Fruit fly (Drosophila melanogaster) whole organism, embryonic: ENCODE measurements around the gene pyx.
A peak's percentile ranks its signal among the peaks of the same experiment; 100 is the strongest.

Experiments
- Atf-2 ChIP-seq: fragments of 200-800 bp; sonication (Bioruptor generic); optimal IDR thresholded peaks from 2 replicates; lab custom pipeline; 2016; ENCODE audit warnings: missing biosample characterization, missing genetic modification characterization
- B-H1 ChIP-seq: fragments of 200-800 bp; sonication (Bioruptor generic); IDR thresholded peaks from 3 replicates; pipeline ENCODE4 v1.3.6; 2022; ENCODE audit warnings: missing biosample characterization, missing genetic modification characterization
- BEAF-32 ChIP-seq: fragments of 200-800 bp; sonication (Bioruptor generic); optimal IDR thresholded peaks from 3 replicates; lab custom pipeline; 2017; ENCODE audit warnings: missing biosample characterization, missing genetic modification characterization, mild to moderate bottlenecking, moderate library complexity, missing genetic modification reagents
- CG10654 ChIP-seq: fragments of 200-800 bp; sonication (Bioruptor generic); optimal IDR thresholded peaks from 2 replicates; lab custom pipeline; 2016; ENCODE audit warnings: missing biosample characterization, missing genetic modification characterization
- CG11093 ChIP-seq: fragments of 200-800 bp; sonication (Bioruptor generic); IDR thresholded peaks from 3 replicates; pipeline ENCODE4 v1.3.6; 2022; ENCODE audit warnings: missing biosample characterization, missing genetic modification characterization
- CG12104 ChIP-seq: fragments of 200-800 bp; sonication (Bioruptor generic); optimal IDR thresholded peaks from 3 replicates; lab custom pipeline; 2016; ENCODE audit warnings: missing biosample characterization, missing genetic modification characterization
- CG12299 ChIP-seq: fragments of 200-800 bp; sonication (Bioruptor generic); optimal IDR thresholded peaks from 2 replicates; lab custom pipeline; 2018; ENCODE audit warnings: missing biosample characterization, mild to moderate bottlenecking, missing genetic modification characterization
- CG12769 ChIP-seq: fragments of 200-800 bp; sonication (Bioruptor generic); optimal IDR thresholded peaks from 2 replicates; lab custom pipeline; 2019; ENCODE audit warnings: missing biosample characterization, mild to moderate bottlenecking, missing genetic modification characterization, moderate library complexity
- CG16779 ChIP-seq: fragments of 200-800 bp; sonication (Bioruptor generic); IDR thresholded peaks from 2 replicates; pipeline ENCODE4 v1.3.6; 2022; ENCODE audit warnings: missing biosample characterization, missing genetic modification characterization
- CG16813 ChIP-seq: fragments of 200-800 bp; sonication (Bioruptor generic); IDR thresholded peaks from 3 replicates; pipeline ENCODE4 v1.3.6; 2022; ENCODE audit warnings: missing biosample characterization, missing genetic modification characterization; ENCODE audit not compliant: partially characterized antibody
- CG16815 ChIP-seq: fragments of 200-800 bp; sonication (Bioruptor generic); optimal IDR thresholded peaks from 3 replicates; lab custom pipeline; 2017; ENCODE audit warnings: missing biosample characterization, mild to moderate bottlenecking, missing genetic modification characterization
- CG17361 ChIP-seq: fragments of 200-800 bp; sonication (Bioruptor generic); IDR thresholded peaks from 3 replicates; pipeline ENCODE4 v1.3.6; 2022; ENCODE audit warnings: missing biosample characterization, missing genetic modification characterization
- CG18476 ChIP-seq: fragments of 200-800 bp; sonication (Bioruptor generic); optimal IDR thresholded peaks from 2 replicates; lab custom pipeline; 2016; ENCODE audit warnings: missing biosample characterization, mild to moderate bottlenecking, missing genetic modification characterization
- CG2875 ChIP-seq: fragments of 200-800 bp; sonication (Bioruptor generic); optimal IDR thresholded peaks from 2 replicates; lab custom pipeline; 2017; ENCODE audit warnings: missing biosample characterization, mild to moderate bottlenecking, missing genetic modification characterization, missing genetic modification reagents
- CG2889 ChIP-seq: fragments of 200-800 bp; sonication (Bioruptor generic); IDR thresholded peaks from 3 replicates; pipeline ENCODE4 v1.3.6; 2022; ENCODE audit warnings: missing biosample characterization, missing genetic modification characterization
- CG3065 ChIP-seq: fragments of 200-800 bp; sonication (Bioruptor generic); optimal IDR thresholded peaks from 2 replicates; lab custom pipeline; 2016; ENCODE audit warnings: missing biosample characterization, missing genetic modification characterization
- CG34376 ChIP-seq: fragments of 200-800 bp; sonication (Bioruptor generic); optimal IDR thresholded peaks from 2 replicates; lab custom pipeline; 2018; ENCODE audit warnings: missing biosample characterization, mild to moderate bottlenecking, missing genetic modification characterization
- CG3838 ChIP-seq: fragments of 200-800 bp; sonication (Bioruptor generic); optimal IDR thresholded peaks from 3 replicates; lab custom pipeline; 2016; ENCODE audit warnings: missing biosample characterization, missing genetic modification characterization
- CG42726 ChIP-seq: fragments of 200-800 bp; sonication (Bioruptor generic); IDR thresholded peaks from 2 replicates; pipeline ENCODE4 v1.3.6; 2022; ENCODE audit warnings: missing biosample characterization, missing genetic modification characterization; ENCODE audit not compliant: partially characterized antibody
- CG7556 ChIP-seq: fragments of 200-800 bp; sonication (Bioruptor generic); optimal IDR thresholded peaks from 2 replicates; lab custom pipeline; 2017; ENCODE audit warnings: missing biosample characterization, mild to moderate bottlenecking, missing genetic modification characterization
- CG8089 ChIP-seq: fragments of 200-800 bp; sonication (Bioruptor generic); optimal IDR thresholded peaks from 3 replicates; lab custom pipeline; 2016; ENCODE audit warnings: missing biosample characterization, missing genetic modification characterization
- Dad ChIP-seq: fragments of 200-800 bp; sonication (Bioruptor generic); optimal IDR thresholded peaks from 3 replicates; lab custom pipeline; 2016; ENCODE audit warnings: missing biosample characterization, missing genetic modification characterization
- Ets65A ChIP-seq: fragments of 200-800 bp; sonication (Bioruptor generic); peaks from one replicate; lab custom pipeline; 2016; ENCODE audit warnings: missing biosample characterization, missing genetic modification characterization
- Fer2 ChIP-seq: fragments of 200-800 bp; sonication (Bioruptor generic); optimal IDR thresholded peaks from 2 replicates; lab custom pipeline; 2018; ENCODE audit warnings: missing biosample characterization, mild to moderate bottlenecking, missing genetic modification characterization, moderate library complexity
- NC2α ChIP-seq: fragments of 200-800 bp; sonication (Bioruptor generic); optimal IDR thresholded peaks from 2 replicates; lab custom pipeline; 2016; ENCODE audit warnings: missing biosample characterization, missing genetic modification characterization
- Nf-YA ChIP-seq: fragments of 200-800 bp; sonication (Bioruptor generic); IDR thresholded peaks from 2 replicates; pipeline ENCODE4 v1.3.6; 2022; ENCODE audit warnings: missing biosample characterization, missing genetic modification characterization
- NfI ChIP-seq: fragments of 200-800 bp; sonication (Bioruptor generic); optimal IDR thresholded peaks from 3 replicates; lab custom pipeline; 2018; ENCODE audit warnings: missing biosample characterization, mild to moderate bottlenecking, missing genetic modification characterization, moderate library complexity
- PHDP ChIP-seq: fragments of 200-800 bp; sonication (Bioruptor generic); optimal IDR thresholded peaks from 3 replicates; lab custom pipeline; 2018; ENCODE audit warnings: missing biosample characterization, mild to moderate bottlenecking, missing genetic modification characterization, moderate library complexity
- Pdp1 ChIP-seq, 2 experiments: fragments of 200-800 bp; sonication (Bioruptor generic); optimal IDR thresholded peaks; 3 replicates each; lab custom pipeline; 2016; ENCODE audit warnings: missing biosample characterization in 2 of 2, missing genetic modification characterization in 2 of 2, mild to moderate bottlenecking in 1 of 2, moderate library complexity in 1 of 2
- Rx ChIP-seq: fragments of 200-800 bp; sonication (Bioruptor generic); IDR thresholded peaks from 2 replicates; pipeline ENCODE4 v1.3.6; 2022; ENCODE audit warnings: missing biosample characterization, missing genetic modification characterization
- Sin3A ChIP-seq: fragments of >200 bp; optimal IDR thresholded peaks from 2 replicates; lab custom pipeline; 2018
- Trl ChIP-seq, 3 experiments: fragments of >200 bp in 2 of 3; fragments of 200-800 bp in 1 of 3; sonication (Bioruptor generic) in 1 of 3; optimal IDR thresholded peaks; 2 replicates in 1 of 3; 3 replicates in 2 of 3; lab custom pipeline; 2016 to 2017; ENCODE audit warnings: missing biosample characterization in 1 of 3, missing genetic modification characterization in 1 of 3
- aop ChIP-seq: fragments of 200-800 bp; sonication (Bioruptor generic); IDR thresholded peaks from 2 replicates; pipeline ENCODE4 v1.3.6; 2022; ENCODE audit warnings: missing biosample characterization, missing genetic modification characterization
- bbx ChIP-seq: fragments of 200-800 bp; sonication (Bioruptor generic); IDR thresholded peaks from 2 replicates; pipeline ENCODE4 v1.3.6; 2022; ENCODE audit warnings: missing biosample characterization, missing genetic modification characterization; ENCODE audit not compliant: partially characterized antibody
- ci ChIP-seq: fragments of 200-800 bp; sonication (Bioruptor generic); IDR thresholded peaks from 3 replicates; pipeline ENCODE4 v1.3.6; 2022; ENCODE audit warnings: missing biosample characterization, missing genetic modification characterization
- dpn ChIP-seq, 2 experiments: fragments of 200-800 bp; sonication (Bioruptor generic); optimal IDR thresholded peaks; 3 replicates each; lab custom pipeline; 2016; ENCODE audit warnings: missing biosample characterization in 2 of 2, missing genetic modification characterization in 2 of 2
- lov ChIP-seq, 2 experiments: fragments of 200-800 bp in 1 of 2; fragments of >200 bp in 1 of 2; sonication (Bioruptor generic) in 1 of 2; IDR thresholded peaks in 1 of 2; optimal IDR thresholded peaks in 1 of 2; 2 replicates in 1 of 2; 3 replicates in 1 of 2; pipeline versions ENCODE4 v1.3.6 to Lab custom; 2017 to 2022; ENCODE audit warnings: missing biosample characterization in 1 of 2, missing genetic modification characterization in 1 of 2
- luna ChIP-seq: fragments of 200-800 bp; sonication (Bioruptor generic); optimal IDR thresholded peaks from 2 replicates; lab custom pipeline; 2016; ENCODE audit warnings: missing biosample characterization, missing genetic modification characterization
- p53 ChIP-seq: fragments of 200-800 bp; sonication (Bioruptor generic); optimal IDR thresholded peaks from 2 replicates; lab custom pipeline; 2016; ENCODE audit warnings: missing biosample characterization, missing genetic modification characterization
- pfk ChIP-seq: fragments of 200-800 bp; sonication (Bioruptor generic); optimal IDR thresholded peaks from 2 replicates; lab custom pipeline; 2018; ENCODE audit warnings: missing biosample characterization, mild to moderate bottlenecking, missing genetic modification characterization, moderate library complexity
- pita ChIP-seq: fragments of 200-800 bp; sonication (Bioruptor generic); optimal IDR thresholded peaks from 2 replicates; lab custom pipeline; 2017; ENCODE audit warnings: missing biosample characterization, mild to moderate bottlenecking, missing genetic modification characterization
- prd ChIP-seq, 3 experiments: fragments of >200 bp in 2 of 3; fragments of 200-800 bp in 1 of 3; sonication (Bioruptor generic) in 1 of 3; optimal IDR thresholded peaks in 2 of 3; IDR thresholded peaks in 1 of 3; 2 replicates in 2 of 3; 3 replicates in 1 of 3; pipeline versions ENCODE4 v1.3.6 to Lab custom; 2017 to 2022; ENCODE audit warnings: missing biosample characterization in 1 of 3, missing genetic modification characterization in 1 of 3
- seq ChIP-seq: fragments of 200-800 bp; sonication (Bioruptor generic); IDR thresholded peaks from 2 replicates; pipeline ENCODE4 v1.3.6; 2022; ENCODE audit warnings: missing biosample characterization, missing genetic modification characterization
- tio ChIP-seq: fragments of 200-800 bp; sonication (Bioruptor generic); optimal IDR thresholded peaks from 2 replicates; lab custom pipeline; 2017; ENCODE audit warnings: missing biosample characterization, missing genetic modification characterization, inconsistent platforms
- tna ChIP-seq: fragments of 200-800 bp; sonication (Bioruptor generic); IDR thresholded peaks from 2 replicates; pipeline ENCODE4 v1.3.6; 2022; ENCODE audit warnings: missing biosample characterization, missing genetic modification characterization; ENCODE audit not compliant: partially characterized antibody
- trh ChIP-seq: fragments of 200-800 bp; sonication (Bioruptor generic); optimal IDR thresholded peaks from 2 replicates; lab custom pipeline; 2016; ENCODE audit warnings: missing biosample characterization, missing genetic modification characterization
- zen ChIP-seq: fragments of 200-800 bp; sonication (Bioruptor generic); optimal IDR thresholded peaks from 3 replicates; lab custom pipeline; 2018; ENCODE audit warnings: missing biosample characterization, mild to moderate bottlenecking, missing genetic modification characterization, moderate library complexity

Gene pyx

dm6 chr3L:199050-199745 is 23.7 kb downstream of the pyx start (continued):
- peak; percentile 78; the same call in 1 of the 2 replicates for TF ChIP-seq CG42726 (GFP tag; lab: Robert Waterston, UW)
- TF ChIP-seq NfI (GFP tag; lab: Kevin White, UChicago), result no peak
- peak; percentile 42 for TF ChIP-seq Dad (GFP tag; lab: Kevin White, UChicago)
- TF ChIP-seq Sin3A, result peak; percentile 44
- no peak for TF ChIP-seq CG7556 (GFP tag; lab: Kevin White, UChicago)
- TF ChIP-seq CG18476 (GFP tag; lab: Kevin White, UChicago), result no peak
- no peak for TF ChIP-seq Pdp1 (GFP tag; optimal IDR thresholded peaks at IDR 0.05; lab: Kevin White, UChicago)
- no peak for TF ChIP-seq Fer2
- peak; percentile 1 for TF ChIP-seq Atf-2
- TF ChIP-seq CG2889, result no peak
- no peak for TF ChIP-seq CG8089 (GFP tag; lab: Kevin White, UChicago)
- TF ChIP-seq pfk (GFP tag; lab: Kevin White, UChicago), result no peak
- TF ChIP-seq bbx (GFP tag; lab: Robert Waterston, UW), result peak; percentile 60
- no peak for TF ChIP-seq prd (optimal IDR thresholded peaks at IDR 0.05; lab: Kevin White, UChicago)
- no peak for TF ChIP-seq prd (GFP tag; IDR thresholded peaks at IDR 0.05; lab: Robert Waterston, UW)
- TF ChIP-seq CG3065 (GFP tag; lab: Kevin White, UChicago), result no peak
- no peak for TF ChIP-seq trh (GFP tag; lab: Kevin White, UChicago)
- TF ChIP-seq Ets65A, result peak; percentile 52
- peak; percentile 31; the same call in 2 of the 3 replicates for TF ChIP-seq CG16813
- no peak for TF ChIP-seq Trl (optimal IDR thresholded peaks at IDR 0.05; lab: Kevin White, UChicago)
- TF ChIP-seq Trl (GFP tag; optimal IDR thresholded peaks at IDR 0.05; lab: Kevin White, UChicago), result peak; percentile 36

dm6 chr3L:184251-184650 is 38.6 kb downstream of the pyx start, which contains the start of the genes CG34140, Mkp and Mtch:
CG34140 (minus strand) TSS chr3L:184424.
Mkp (minus strand) TSS chr3L:184540.
Mtch (plus strand) TSS chr3L:184626.
- TF ChIP-seq tio (GFP tag; lab: Kevin White, UChicago), result no peak
- TF ChIP-seq CG17361 (GFP tag; lab: Robert Waterston, UW), result no peak; the same call in 1 of the 3 replicates
- TF ChIP-seq CG16815 (GFP tag; lab: Kevin White, UChicago), result peak; percentile 72
- no peak for TF ChIP-seq lov (optimal IDR thresholded peaks at IDR 0.05; lab: Kevin White, UChicago)
- peak; percentile 65; the same call in 1 of the 3 replicates for TF ChIP-seq lov (GFP tag; IDR thresholded peaks at IDR 0.05; lab: Robert Waterston, UW)
- TF ChIP-seq PHDP (tag; lab: Kevin White, UChicago), result no peak
- 0 out of 2 replicates have a peak, but pooled peaks have one; percentile 59 for TF ChIP-seq CG42726 (GFP tag; lab: Robert Waterston, UW)
- peak; percentile 48; the same call in 1 of the 2 replicates for TF ChIP-seq seq (GFP tag; lab: Robert Waterston, UW)
- TF ChIP-seq CG3838, result peak; percentile 63
- peak; percentile 33; the same call in 1 of the 3 replicates for TF ChIP-seq CG11093 (GFP tag; lab: Robert Waterston, UW)
- TF ChIP-seq zen, result peak; percentile 78
- TF ChIP-seq dpn (GFP tag; optimal IDR thresholded peaks at IDR 0.05; lab: Kevin White, UChicago), result peak; percentile 91
- TF ChIP-seq ci (GFP tag; lab: Robert Waterston, UW), result peak; percentile 75
- TF ChIP-seq pita (GFP tag; lab: Kevin White, UChicago), result no peak
- TF ChIP-seq CG2875 (GFP tag; lab: Kevin White, UChicago), result no peak
- TF ChIP-seq CG16779 (GFP tag; lab: Robert Waterston, UW), result peak; percentile 46; the same call in 1 of the 2 replicates
- TF ChIP-seq Rx (GFP tag; lab: Robert Waterston, UW), result peak; percentile 76
- no peak; the same call in 2 of the 3 replicates for TF ChIP-seq B-H1 (GFP tag; lab: Robert Waterston, UW)
- peak; percentile 90 for TF ChIP-seq tna (GFP tag; lab: Robert Waterston, UW)
- TF ChIP-seq CG34376, result peak; percentile 69
- TF ChIP-seq BEAF-32 (GFP tag; lab: Kevin White, UChicago), result peak; percentile 97
- TF ChIP-seq p53 (GFP tag; lab: Kevin White, UChicago), result peak; percentile 70
- peak; percentile 84 for TF ChIP-seq CG10654 (GFP tag; lab: Kevin White, UChicago)
- peak; percentile 65 for TF ChIP-seq NC2α
- no peak for TF ChIP-seq prd (optimal IDR thresholded peaks at IDR 0.05; lab: Kevin White, UChicago)
- peak; percentile 92 for TF ChIP-seq prd (GFP tag; IDR thresholded peaks at IDR 0.05; lab: Robert Waterston, UW)
- no peak for TF ChIP-seq Nf-YA (GFP tag; lab: Robert Waterston, UW)
- peak; percentile 55 for TF ChIP-seq luna (GFP tag; lab: Kevin White, UChicago)
- TF ChIP-seq CG12299 (tag; lab: Kevin White, UChicago), result peak; percentile 77
- TF ChIP-seq CG12769, result no peak
- TF ChIP-seq CG12104 (GFP tag; lab: Kevin White, UChicago), result peak; percentile 83
- peak; percentile 63; the same call in 1 of the 2 replicates for TF ChIP-seq aop (GFP tag; lab: Robert Waterston, UW)
